Fruit fly (Drosophila melanogaster) whole organism, adult: ENCODE results near the gene CG11980.

Experiments
- CG11617 ChIP-seq: fragments of 200-800 bp; sonication (Bioruptor generic); optimal IDR thresholded peaks from 2 replicates; lab custom pipeline; 2017; ENCODE audit warnings: mild to moderate bottlenecking, missing biosample characterization, missing genetic modification reagents, missing genetic modification characterization
- CG14711 ChIP-seq: fragments of 200-800 bp; sonication (Bioruptor generic); optimal IDR thresholded peaks from 2 replicates; lab custom pipeline; 2018; ENCODE audit warnings: missing biosample characterization, mild to moderate bottlenecking, missing genetic modification characterization, moderate library complexity
- CG1620 ChIP-seq: fragments of 200-800 bp; sonication (Bioruptor generic); optimal IDR thresholded peaks from 2 replicates; lab custom pipeline; 2016; ENCODE audit warnings: missing biosample characterization, missing genetic modification characterization
- CG33017 ChIP-seq: fragments of 200-800 bp; sonication (Bioruptor generic); optimal IDR thresholded peaks from 2 replicates; lab custom pipeline; 2018; ENCODE audit warnings: missing biosample characterization, mild to moderate bottlenecking, missing genetic modification characterization, moderate library complexity
- CG5204 ChIP-seq: fragments of 200-800 bp; sonication (Bioruptor generic); optimal IDR thresholded peaks from 2 replicates; lab custom pipeline; 2016; ENCODE audit warnings: missing biosample characterization, missing genetic modification characterization
- CG7101 ChIP-seq: fragments of 200-800 bp; sonication (Bioruptor generic); optimal IDR thresholded peaks from 2 replicates; lab custom pipeline; 2018; ENCODE audit warnings: missing biosample characterization, mild to moderate bottlenecking, missing genetic modification characterization, moderate library complexity
- Crg-1 ChIP-seq: fragments of 200-800 bp; sonication (Bioruptor generic); optimal IDR thresholded peaks from 2 replicates; lab custom pipeline; 2016; ENCODE audit warnings: missing biosample characterization, missing genetic modification characterization
- bab1 ChIP-seq: fragments of 200-800 bp; sonication (Bioruptor generic); optimal IDR thresholded peaks from 3 replicates; lab custom pipeline; 2019; ENCODE audit warnings: missing biosample characterization, mild to moderate bottlenecking, missing genetic modification characterization, moderate library complexity
- cic ChIP-seq: fragments of 200-800 bp; sonication (Bioruptor generic); optimal IDR thresholded peaks from 2 replicates; lab custom pipeline; 2017; ENCODE audit warnings: missing biosample characterization, mild to moderate bottlenecking, missing genetic modification characterization, moderate library complexity
- kay ChIP-seq: fragments of 200-800 bp; sonication (Bioruptor generic); peaks from one replicate; lab custom pipeline; 2016; ENCODE audit warnings: missing biosample characterization, missing genetic modification characterization, borderline replicate concordance
- ovo ChIP-seq: fragments of 200-800 bp; sonication (Bioruptor generic); optimal IDR thresholded peaks from 2 replicates; lab custom pipeline; 2016; ENCODE audit warnings: missing biosample characterization, missing genetic modification characterization
- pad ChIP-seq: fragments of 200-800 bp; sonication (Bioruptor generic); optimal IDR thresholded peaks from 3 replicates; lab custom pipeline; 2017; ENCODE audit warnings: missing biosample characterization, missing genetic modification characterization, mild to moderate bottlenecking, moderate library complexity, missing genetic modification reagents
- tj ChIP-seq: fragments of 200-800 bp; sonication (Bioruptor generic); optimal IDR thresholded peaks from 3 replicates; lab custom pipeline; 2017; ENCODE audit warnings: missing biosample characterization, mild to moderate bottlenecking, missing genetic modification characterization, moderate library complexity
- toe ChIP-seq: fragments of 200-800 bp; sonication (Bioruptor generic); optimal IDR thresholded peaks from 2 replicates; lab custom pipeline; 2016; ENCODE audit warnings: missing biosample characterization, missing genetic modification characterization

dm6 chr3R:9045733-9046132, 41.9 kb downstream of the CG11980 start:
- TF ChIP-seq ovo (GFP tag; lab: Kevin White, UChicago) (no peak), Crg-1 (GFP tag; lab: Kevin White, UChicago) (no peak), CG33017 (tag; lab: Kevin White, UChicago) (no peak), cic (GFP tag; lab: Kevin White, UChicago) (no peak), CG11617 (no peak), CG5204 (GFP tag; lab: Kevin White, UChicago) (no peak), toe (GFP tag; lab: Kevin White, UChicago) (no peak), kay (GFP tag; lab: Kevin White, UChicago) (no peak), CG14711 (tag; lab: Kevin White, UChicago) (no peak), CG1620 (GFP tag; lab: Kevin White, UChicago) (no peak), bab1 (GFP tag; lab: Kevin White, UChicago) (no peak), tj (GFP tag; lab: Kevin White, UChicago) (no peak), pad (GFP tag; lab: Kevin White, UChicago) (no peak), CG7101 (tag; lab: Kevin White, UChicago) (no peak)
